Worm (Caenorhabditis elegans): ENCODE measurements around the gene his-74.

DNA sequence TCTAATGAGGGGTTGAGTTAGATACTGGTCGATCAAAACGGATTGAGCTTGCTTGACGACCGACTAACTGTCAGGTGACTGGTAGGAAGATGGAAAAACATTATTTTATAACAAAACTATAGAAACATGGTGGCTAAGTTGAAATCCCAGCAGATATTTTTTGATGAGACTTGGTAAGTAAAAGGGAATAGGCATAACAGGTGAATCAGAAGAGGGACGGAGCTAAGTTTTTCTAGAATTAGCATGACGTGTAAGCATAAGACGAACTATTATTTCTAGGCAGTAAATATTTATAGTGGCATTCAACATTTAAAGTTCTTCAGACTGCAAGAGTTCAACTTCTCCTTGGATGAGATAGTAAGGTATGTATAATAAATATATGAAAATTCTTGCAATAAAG, 15.6 kb downstream of the his-74 start, which contains the start of gene F56H9.8:
- TF ChIP-seq eyg-1 (tag; optimal IDR thresholded peaks at IDR 0.05) (no peak), ceh-45 (GFP tag; IDR thresholded peaks at IDR 0.05) (no peak), lim-6 (tag; optimal IDR thresholded peaks at IDR 0.05) (no peak), ama-1 (optimal IDR thresholded peaks at IDR 0.05) (no peak), gmeb-2 (tag; optimal IDR thresholded peaks at IDR 0.05) (no peak)

Data from whole organism, late embryonic.